Worm (Caenorhabditis elegans): ENCODE measurements around the gene glr-6.

ce11 chrX:6888208-6888607, 47.7 kb upstream of the glr-6 start:
- TF ChIP-seq F13C5.2 (tag; optimal IDR thresholded peaks at IDR 0.05), result no peak
- no peak for TF ChIP-seq pes-1 (GFP tag; IDR thresholded peaks at IDR 0.05)
- TF ChIP-seq ama-1 (optimal IDR thresholded peaks at IDR 0.05), result no peak
- no peak for TF ChIP-seq tbx-11 (GFP tag; IDR thresholded peaks at IDR 0.05)
- no peak for TF ChIP-seq ets-7 (tag; optimal IDR thresholded peaks at IDR 0.05)
- TF ChIP-seq tra-4 (tag; optimal IDR thresholded peaks at IDR 0.05), result no peak
- TF ChIP-seq hmbx-1 (tag; optimal IDR thresholded peaks at IDR 0.05), result no peak
- TF ChIP-seq sea-1 (GFP tag; conservative IDR thresholded peaks at IDR 0.05), result no peak
- no peak for TF ChIP-seq tbx-37 (GFP tag; conservative IDR thresholded peaks at IDR 0.05)

All from whole organism, early embryonic.